Fruit fly (Drosophila melanogaster): Measurements from ENCODE around the gene CG10996.

- no peak for TF ChIP-seq Hr4 (GFP tag; optimal IDR thresholded peaks at IDR 0.05)
- no peak for TF ChIP-seq CG4318 (GFP tag; optimal IDR thresholded peaks at IDR 0.05)
- no peak for TF ChIP-seq CG7368 (GFP tag; optimal IDR thresholded peaks at IDR 0.05)
- TF ChIP-seq CG16779 (tag; optimal IDR thresholded peaks at IDR 0.05), result no peak
- TF ChIP-seq Ets21C (GFP tag; optimal IDR thresholded peaks at IDR 0.05), result no peak
- TF ChIP-seq dac (GFP tag; optimal IDR thresholded peaks at IDR 0.05), result no peak
- no peak for TF ChIP-seq CG6808 (GFP tag; optimal IDR thresholded peaks at IDR 0.05)
- no peak for TF ChIP-seq salr (GFP tag; optimal IDR thresholded peaks at IDR 0.05)
- no peak for TF ChIP-seq pdm3 (GFP tag; optimal IDR thresholded peaks at IDR 0.05)
- no peak for TF ChIP-seq CG8319 (GFP tag; optimal IDR thresholded peaks at IDR 0.05)
These were observed 46.0 kb upstream of the CG10996 start for dm6 chrX:13843487-13843886.
